Fruit fly (Drosophila melanogaster): Measurements from ENCODE around the gene CG15211.

Gene CG15211

dm6 chrX:10738835-10739371, 33.4 kb upstream of the CG15211 start (continued):
- TF ChIP-seq jigr1 (GFP tag; IDR thresholded peaks at IDR 0.05): no peak
- no peak for TF ChIP-seq CG7372 (GFP tag; IDR thresholded peaks at IDR 0.05)
- no peak for TF ChIP-seq CG42726 (GFP tag; IDR thresholded peaks at IDR 0.05; ENCODE audit: partially characterized antibody)
- TF ChIP-seq Chrac-16 (GFP tag; optimal IDR thresholded peaks at IDR 0.05): no peak
- no peak for TF ChIP-seq CG12236 (GFP tag; optimal IDR thresholded peaks at IDR 0.05)
- TF ChIP-seq Hr3 (GFP tag; optimal IDR thresholded peaks at IDR 0.05): no peak
- TF ChIP-seq Nf-YB (GFP tag; optimal IDR thresholded peaks at IDR 0.05): no peak
- no peak for TF ChIP-seq gcm (GFP tag; optimal IDR thresholded peaks at IDR 0.05)
- no peak for TF ChIP-seq cas (GFP tag; IDR thresholded peaks at IDR 0.05)
- TF ChIP-seq CG4328 (GFP tag; optimal IDR thresholded peaks at IDR 0.05): no peak
- TF ChIP-seq CG4707 (GFP tag; optimal IDR thresholded peaks at IDR 0.05): peak; percentile 9
- no peak for TF ChIP-seq CG4404 (GFP tag; IDR thresholded peaks at IDR 0.05)
- no peak for TF ChIP-seq amos (GFP tag; IDR thresholded peaks at IDR 0.05; ENCODE audit: partially characterized antibody)
- TF ChIP-seq eyg (GFP tag; optimal IDR thresholded peaks at IDR 0.05): peak; percentile 3
- TF ChIP-seq CG2712 (tag; optimal IDR thresholded peaks at IDR 0.05): peak; percentile 13
- no peak for TF ChIP-seq CG7987 (GFP tag; optimal IDR thresholded peaks at IDR 0.05)
- TF ChIP-seq CG2199 (GFP tag; IDR thresholded peaks at IDR 0.05): 0 out of 3 replicates have a peak, but pooled peaks have one; percentile 24
- TF ChIP-seq CG17328 (GFP tag; IDR thresholded peaks at IDR 0.05): no peak
- TF ChIP-seq CG17359 (tag; optimal IDR thresholded peaks at IDR 0.05): peak; percentile 53
- TF ChIP-seq sd (tag; optimal IDR thresholded peaks at IDR 0.05): no peak
- TF ChIP-seq salm (tag; optimal IDR thresholded peaks at IDR 0.05): no peak
- 0 out of 3 replicates have a peak, but pooled peaks have one; percentile 23 for TF ChIP-seq Opbp (GFP tag; IDR thresholded peaks at IDR 0.05; ENCODE audit: partially characterized antibody)
- no peak for TF ChIP-seq CG4282 (GFP tag; optimal IDR thresholded peaks at IDR 0.05)
- no peak for TF ChIP-seq pan (optimal IDR thresholded peaks at IDR 0.05)
- peak in 1 of 2 experiments; percentile 31 for TF ChIP-seq pan (GFP tag; optimal IDR thresholded peaks at IDR 0.05 in 1 of 2, IDR thresholded peaks at IDR 0.05 in 1 of 2)
- TF ChIP-seq crol (GFP tag; IDR thresholded peaks at IDR 0.05): peak; percentile 93
- TF ChIP-seq pum (GFP tag; optimal IDR thresholded peaks at IDR 0.05): no peak
- no peak for TF ChIP-seq aop (GFP tag; IDR thresholded peaks at IDR 0.05)
- TF ChIP-seq HHEX (GFP tag; optimal IDR thresholded peaks at IDR 0.05): no peak
- no peak for TF ChIP-seq hbn (GFP tag; IDR thresholded peaks at IDR 0.05; ENCODE audit: partially characterized antibody)
- TF ChIP-seq Fer2 (tag; optimal IDR thresholded peaks at IDR 0.05): no peak
- TF ChIP-seq CG4854 (GFP tag; optimal IDR thresholded peaks at IDR 0.05): no peak
- TF ChIP-seq CG34422 (GFP tag; IDR thresholded peaks at IDR 0.05): no peak
- TF ChIP-seq Sry-β (GFP tag; optimal IDR thresholded peaks at IDR 0.05): no peak
- TF ChIP-seq CG4617 (GFP tag; optimal IDR thresholded peaks at IDR 0.05; ENCODE audit: borderline replicate concordance): no peak
- no peak for TF ChIP-seq sc (optimal IDR thresholded peaks at IDR 0.05)
- no peak for TF ChIP-seq sc (GFP tag; optimal IDR thresholded peaks at IDR 0.05)
- no peak for TF ChIP-seq otp (GFP tag; IDR thresholded peaks at IDR 0.05)
- no peak for TF ChIP-seq Bdp1 (GFP tag; optimal IDR thresholded peaks at IDR 0.05)
- TF ChIP-seq CG7745 (tag; optimal IDR thresholded peaks at IDR 0.05): no peak
- TF ChIP-seq CG9609 (GFP tag; optimal IDR thresholded peaks at IDR 0.05): no peak
- TF ChIP-seq Oaz (GFP tag; IDR thresholded peaks at IDR 0.05): no peak
- TF ChIP-seq unpg (GFP tag; optimal IDR thresholded peaks at IDR 0.05): no peak
- no peak for TF ChIP-seq CG12299 (tag; optimal IDR thresholded peaks at IDR 0.05)
- no peak for TF ChIP-seq trh (GFP tag; optimal IDR thresholded peaks at IDR 0.05)
- no peak for TF ChIP-seq CG8765 (GFP tag; IDR thresholded peaks at IDR 0.05)
- peak; percentile 12 for TF ChIP-seq CG11504 (tag; optimal IDR thresholded peaks at IDR 0.05)
- TF ChIP-seq scrt (GFP tag; optimal IDR thresholded peaks at IDR 0.05): no peak
- TF ChIP-seq lola (GFP tag; optimal IDR thresholded peaks at IDR 0.05): no peak
- TF ChIP-seq pnt (GFP tag; optimal IDR thresholded peaks at IDR 0.05): no peak
- peak; percentile 38 for TF ChIP-seq nom (GFP tag; optimal IDR thresholded peaks at IDR 0.05)
